Fruit fly (Drosophila melanogaster): ENCODE data around the gene CG17633.

- TF ChIP-seq Dll (optimal IDR thresholded peaks at IDR 0.05) (no peak), usp (GFP tag; optimal IDR thresholded peaks at IDR 0.05) (no peak), EcR (GFP tag; optimal IDR thresholded peaks at IDR 0.05) (no peak), CG8478 (optimal IDR thresholded peaks at IDR 0.05) (no peak)
Measured at dm6 chr2L:9779754-9780153, 10.9 kb downstream of the CG17633 start.
